1 fruit fly cellular context compared by ENCODE assay signal in the genomic region with DNA sequence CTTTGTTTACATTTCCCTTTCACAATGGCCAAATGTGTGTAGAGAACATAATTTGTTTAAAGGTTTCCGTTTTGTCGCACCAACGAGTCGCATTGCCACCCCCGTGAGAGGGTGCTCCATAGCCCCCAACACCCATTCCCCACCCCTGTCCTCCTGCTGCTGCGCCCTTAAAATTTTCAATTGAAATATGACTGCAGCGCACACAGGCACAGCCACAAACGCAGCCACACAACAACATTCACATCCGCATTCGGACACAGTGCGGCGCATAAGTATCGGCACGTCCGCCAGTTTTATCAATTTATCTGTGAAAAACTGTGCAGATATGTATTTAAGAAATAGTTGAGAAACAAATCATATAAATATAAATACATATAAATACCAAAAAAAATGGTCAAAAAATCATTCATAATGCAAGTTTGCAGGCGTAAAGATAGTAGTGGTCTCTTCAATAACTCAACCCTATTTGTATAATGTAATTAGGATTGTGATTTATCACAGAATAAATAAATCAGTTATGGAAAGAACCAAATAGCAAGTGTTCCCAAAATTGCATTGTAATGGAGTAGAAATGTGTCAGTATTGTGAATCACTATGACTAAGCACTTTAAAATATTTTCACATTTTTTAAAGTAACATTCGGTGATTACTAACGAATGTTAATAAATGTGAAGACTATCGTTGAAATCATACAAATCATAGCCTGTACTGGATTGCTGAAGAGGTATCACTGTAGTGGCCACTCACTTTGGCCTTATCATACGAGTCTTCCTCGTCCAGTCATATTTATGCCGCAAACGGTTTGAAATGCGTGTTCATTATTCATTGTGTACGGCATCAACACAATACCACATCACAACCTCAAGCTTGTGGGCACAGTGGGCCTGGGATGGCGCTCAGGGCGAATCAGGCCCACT.
A peak's percentile ranks its signal among the peaks of the same experiment; 100 is the strongest.
TF ChIP-seq lines count a peak whose summit lies in the region.

No protein-coding gene starts in this region.

TF ChIP-seq in whole organism, embryonic, 481 proteins besides CTCF, POLR2A, EP300 and RAD21 (continued from another document and continues in another):
- TF ChIP-seq HLH3B (GFP tag; IDR thresholded peaks at IDR 0.05; lab: Robert Waterston, UW) (peak; percentile 35; the same call in 1 of the 2 replicates), sens-2 (GFP tag; IDR thresholded peaks at IDR 0.05; lab: Robert Waterston, UW) (no peak), Mes4 (GFP tag; optimal IDR thresholded peaks at IDR 0.05; lab: Kevin White, UChicago) (no peak), tap (tag; optimal IDR thresholded peaks at IDR 0.05; lab: Kevin White, UChicago) (no peak), amos (GFP tag; IDR thresholded peaks at IDR 0.05; lab: Robert Waterston, UW; ENCODE audit: partially characterized antibody) (no peak), CG7786 (GFP tag; optimal IDR thresholded peaks at IDR 0.05; lab: Kevin White, UChicago) (no peak), Ada2b (GFP tag; IDR thresholded peaks at IDR 0.05; lab: Robert Waterston, UW) (no peak), so (GFP tag; IDR thresholded peaks at IDR 0.05; lab: Robert Waterston, UW) (no peak), pfk (GFP tag; optimal IDR thresholded peaks at IDR 0.05; lab: Kevin White, UChicago) (no peak), CG31441 (GFP tag; IDR thresholded peaks at IDR 0.05; lab: Robert Waterston, UW) (no peak), CG12071 (GFP tag; optimal IDR thresholded peaks at IDR 0.05; lab: Kevin White, UChicago) (no peak), CG10543 (GFP tag; optimal IDR thresholded peaks at IDR 0.05; lab: Kevin White, UChicago) (no peak), Meics (GFP tag; optimal IDR thresholded peaks at IDR 0.05; lab: Kevin White, UChicago) (peak; percentile 14), CG12219 (GFP tag; optimal IDR thresholded peaks at IDR 0.05; lab: Kevin White, UChicago) (no peak), H2.0 (GFP tag; IDR thresholded peaks at IDR 0.05; lab: Robert Waterston, UW) (no peak), CG6175 (GFP tag; IDR thresholded peaks at IDR 0.05; lab: Robert Waterston, UW) (no peak), Ptx1 (GFP tag; IDR thresholded peaks at IDR 0.05; lab: Robert Waterston, UW) (peak; percentile 33; the same call in 1 of the 2 replicates), C15 (GFP tag; IDR thresholded peaks at IDR 0.05; lab: Robert Waterston, UW) (no peak), ac (GFP tag; optimal IDR thresholded peaks at IDR 0.05; lab: Kevin White, UChicago) (no peak), shn (GFP tag; optimal IDR thresholded peaks at IDR 0.05; lab: Kevin White, UChicago) (peak; percentile 11), Sry-δ (GFP tag; optimal IDR thresholded peaks at IDR 0.05; lab: Kevin White, UChicago) (no peak), CG1647 (GFP tag; optimal IDR thresholded peaks at IDR 0.05; lab: Kevin White, UChicago) (no peak), CG2889 (GFP tag; IDR thresholded peaks at IDR 0.05; lab: Robert Waterston, UW) (no peak), wor (GFP tag; IDR thresholded peaks at IDR 0.05; lab: Robert Waterston, UW) (no peak), cato (GFP tag; optimal IDR thresholded peaks at IDR 0.05; lab: Kevin White, UChicago; ENCODE audit: borderline replicate concordance) (no peak), CG11504 (tag; optimal IDR thresholded peaks at IDR 0.05; lab: Kevin White, UChicago) (peak; percentile 38), D19A (tag; optimal IDR thresholded peaks at IDR 0.05; lab: Kevin White, UChicago) (no peak), mld (GFP tag; IDR thresholded peaks at IDR 0.05; lab: Robert Waterston, UW; ENCODE audit: partially characterized antibody) (no peak), CG8478 (optimal IDR thresholded peaks at IDR 0.05; lab: Kevin White, UChicago) (no peak), CG9932 (GFP tag; IDR thresholded peaks at IDR 0.05; lab: Robert Waterston, UW) (no peak), Kr (GFP tag; optimal IDR thresholded peaks at IDR 0.05; lab: Kevin White, UChicago) (no peak), CG10462 (GFP tag; optimal IDR thresholded peaks at IDR 0.05; lab: Kevin White, UChicago) (no peak), oc (tag; optimal IDR thresholded peaks at IDR 0.05; lab: Kevin White, UChicago) (no peak), CG13894 (tag; optimal IDR thresholded peaks at IDR 0.05; lab: Kevin White, UChicago) (no peak), CG4360 (GFP tag; IDR thresholded peaks at IDR 0.05; lab: Robert Waterston, UW) (no peak), ase (GFP tag; IDR thresholded peaks at IDR 0.05; lab: Robert Waterston, UW) (0 out of 3 replicates have a peak, but pooled peaks have one; percentile 8), maf-S (GFP tag; optimal IDR thresholded peaks at IDR 0.05; lab: Kevin White, UChicago) (no peak), otp (GFP tag; IDR thresholded peaks at IDR 0.05; lab: Robert Waterston, UW) (no peak), CG9797 (GFP tag; optimal IDR thresholded peaks at IDR 0.05; lab: Kevin White, UChicago) (no peak), Sox100B (GFP tag; optimal IDR thresholded peaks at IDR 0.05; lab: Kevin White, UChicago) (peak; percentile 14), CG1602 (GFP tag; optimal IDR thresholded peaks at IDR 0.05; lab: Kevin White, UChicago) (no peak), jumu (GFP tag; optimal IDR thresholded peaks at IDR 0.05; lab: Kevin White, UChicago) (no peak), Hey (tag; optimal IDR thresholded peaks at IDR 0.05; lab: Kevin White, UChicago) (no peak), bbx (GFP tag; IDR thresholded peaks at IDR 0.05; lab: Robert Waterston, UW; ENCODE audit: partially characterized antibody) (no peak), HmgZ (tag; optimal IDR thresholded peaks at IDR 0.05; lab: Kevin White, UChicago) (no peak), gce (GFP tag; IDR thresholded peaks at IDR 0.05; lab: Robert Waterston, UW) (no peak), CG4404 (GFP tag; IDR thresholded peaks at IDR 0.05; lab: Robert Waterston, UW) (no peak), sd (tag; optimal IDR thresholded peaks at IDR 0.05; lab: Kevin White, UChicago) (no peak), CG12942 (GFP tag; optimal IDR thresholded peaks at IDR 0.05; lab: Kevin White, UChicago) (no peak), vnd (GFP tag; IDR thresholded peaks at IDR 0.05; lab: Robert Waterston, UW; ENCODE audit: partially characterized antibody) (no peak), CG13424 (tag; optimal IDR thresholded peaks at IDR 0.05; lab: Kevin White, UChicago) (no peak), CG17385 (GFP tag; optimal IDR thresholded peaks at IDR 0.05; lab: Kevin White, UChicago) (no peak), CG18262 (tag; optimal IDR thresholded peaks at IDR 0.05; lab: Kevin White, UChicago) (peak; percentile 14), onecut (GFP tag; IDR thresholded peaks at IDR 0.05; lab: Robert Waterston, UW) (no peak), wdn (GFP tag; IDR thresholded peaks at IDR 0.05; lab: Robert Waterston, UW) (no peak), pb (GFP tag; optimal IDR thresholded peaks at IDR 0.05; lab: Kevin White, UChicago) (no peak), ssp (GFP tag; IDR thresholded peaks at IDR 0.05; lab: Robert Waterston, UW) (no peak), Hr3 (GFP tag; optimal IDR thresholded peaks at IDR 0.05; lab: Kevin White, UChicago) (no peak), pan (optimal IDR thresholded peaks at IDR 0.05; lab: Kevin White, UChicago) (no peak), pan (GFP tag; optimal IDR thresholded peaks at IDR 0.05 in 1 of 2, IDR thresholded peaks at IDR 0.05 in 1 of 2) (no peak), bigmax (GFP tag; optimal IDR thresholded peaks at IDR 0.05; lab: Kevin White, UChicago) (no peak), CG12155 (GFP tag; optimal IDR thresholded peaks at IDR 0.05; lab: Kevin White, UChicago) (no peak), Ets97D (GFP tag; optimal IDR thresholded peaks at IDR 0.05; lab: Kevin White, UChicago) (no peak), CG1603 (tag; optimal IDR thresholded peaks at IDR 0.05; lab: Kevin White, UChicago) (peak; percentile 28), Blimp-1 (GFP tag; optimal IDR thresholded peaks at IDR 0.05; lab: Kevin White, UChicago) (peak; percentile 36), CG14965 (GFP tag; optimal IDR thresholded peaks at IDR 0.05; lab: Kevin White, UChicago; ENCODE audit: borderline replicate concordance) (no peak), nmo (GFP tag; optimal IDR thresholded peaks at IDR 0.05; lab: Kevin White, UChicago) (peak; percentile 34), ranshi (GFP tag; IDR thresholded peaks at IDR 0.05; lab: Robert Waterston, UW) (no peak), unpg (GFP tag; optimal IDR thresholded peaks at IDR 0.05; lab: Kevin White, UChicago) (no peak), CG9727 (GFP tag; optimal IDR thresholded peaks at IDR 0.05; lab: Kevin White, UChicago) (no peak), Doc3 (GFP tag; IDR thresholded peaks at IDR 0.05; lab: Robert Waterston, UW; ENCODE audit: partially characterized antibody) (no peak), row (GFP tag; IDR thresholded peaks at IDR 0.05; lab: Robert Waterston, UW) (peak; percentile 53; the same call in 2 of the 3 replicates), E2f2 (GFP tag; IDR thresholded peaks at IDR 0.05; lab: Robert Waterston, UW) (no peak), TFAM (GFP tag; optimal IDR thresholded peaks at IDR 0.05; lab: Kevin White, UChicago) (no peak), wek (GFP tag; optimal IDR thresholded peaks at IDR 0.05; lab: Kevin White, UChicago) (no peak), CG15011 (GFP tag; optimal IDR thresholded peaks at IDR 0.05; lab: Kevin White, UChicago) (no peak), CG42726 (GFP tag; IDR thresholded peaks at IDR 0.05; lab: Robert Waterston, UW; ENCODE audit: partially characterized antibody) (no peak), Aef1 (GFP tag; IDR thresholded peaks at IDR 0.05; lab: Robert Waterston, UW) (no peak), h (optimal IDR thresholded peaks at IDR 0.05; lab: Kevin White, UChicago) (no peak), CG2202 (tag; optimal IDR thresholded peaks at IDR 0.05; lab: Kevin White, UChicago) (no peak), CG14050 (GFP tag; IDR thresholded peaks at IDR 0.05; lab: Robert Waterston, UW) (no peak), CG6272 (GFP tag; IDR thresholded peaks at IDR 0.05; lab: Robert Waterston, UW) (no peak), CG4328 (GFP tag; optimal IDR thresholded peaks at IDR 0.05; lab: Kevin White, UChicago) (no peak), Sin3A (optimal IDR thresholded peaks at IDR 0.05; lab: Kevin White, UChicago) (no peak), usp (GFP tag; optimal IDR thresholded peaks at IDR 0.05; lab: Kevin White, UChicago) (no peak), CG8281 (tag; optimal IDR thresholded peaks at IDR 0.05; lab: Kevin White, UChicago) (no peak), Fer2 (tag; optimal IDR thresholded peaks at IDR 0.05; lab: Kevin White, UChicago) (no peak), aop (GFP tag; IDR thresholded peaks at IDR 0.05; lab: Robert Waterston, UW) (no peak), Tbp (GFP tag; optimal IDR thresholded peaks at IDR 0.05; lab: Kevin White, UChicago) (no peak), odd (GFP tag; optimal IDR thresholded peaks at IDR 0.05; lab: Kevin White, UChicago) (peak; percentile 21), stc (GFP tag; IDR thresholded peaks at IDR 0.05; lab: Robert Waterston, UW) (0 out of 2 replicates have a peak, but pooled peaks have one; percentile 12), CG17802 (tag; optimal IDR thresholded peaks at IDR 0.05; lab: Kevin White, UChicago) (no peak), pzg (GFP tag; optimal IDR thresholded peaks at IDR 0.05; lab: Kevin White, UChicago) (no peak), crp (GFP tag; optimal IDR thresholded peaks at IDR 0.05; lab: Kevin White, UChicago) (no peak), Neu2 (GFP tag; optimal IDR thresholded peaks at IDR 0.05; lab: Kevin White, UChicago; ENCODE audit: borderline replicate concordance) (no peak), fd96Cb (tag; optimal IDR thresholded peaks at IDR 0.05; lab: Kevin White, UChicago) (no peak), CG12659 (GFP tag; optimal IDR thresholded peaks at IDR 0.05; lab: Kevin White, UChicago) (peak; percentile 6), CG17361 (GFP tag; IDR thresholded peaks at IDR 0.05; lab: Robert Waterston, UW) (peak; percentile 44; the same call in 2 of the 3 replicates), chif (GFP tag; optimal IDR thresholded peaks at IDR 0.05; lab: Kevin White, UChicago) (no peak), Asciz (GFP tag; optimal IDR thresholded peaks at IDR 0.05; lab: Kevin White, UChicago) (peak; percentile 16), Drgx (GFP tag; IDR thresholded peaks at IDR 0.05; lab: Robert Waterston, UW) (no peak; the same call in 1 of the 2 replicates), CG7987 (GFP tag; optimal IDR thresholded peaks at IDR 0.05; lab: Kevin White, UChicago) (no peak), CG2875 (GFP tag; optimal IDR thresholded peaks at IDR 0.05; lab: Kevin White, UChicago) (no peak), Hsf (GFP tag; optimal IDR thresholded peaks at IDR 0.05; lab: Kevin White, UChicago) (no peak), Oli (tag; optimal IDR thresholded peaks at IDR 0.05; lab: Kevin White, UChicago) (no peak), NFAT (GFP tag; IDR thresholded peaks at IDR 0.05; lab: Robert Waterston, UW) (no peak), CG1233 (GFP tag; optimal IDR thresholded peaks at IDR 0.05; lab: Kevin White, UChicago) (no peak), CHES-1-like (GFP tag; optimal IDR thresholded peaks at IDR 0.05; lab: Kevin White, UChicago) (no peak), dmrt99B (tag; optimal IDR thresholded peaks at IDR 0.05; lab: Kevin White, UChicago) (no peak), cwo (GFP tag; optimal IDR thresholded peaks at IDR 0.05; lab: Kevin White, UChicago) (no peak), Atf3 (GFP tag; optimal IDR thresholded peaks at IDR 0.05; lab: Kevin White, UChicago) (no peak), CG11247 (GFP tag; IDR thresholded peaks at IDR 0.05; lab: Robert Waterston, UW) (no peak), CG32532 (GFP tag; IDR thresholded peaks at IDR 0.05; lab: Robert Waterston, UW) (no peak), grau (tag; optimal IDR thresholded peaks at IDR 0.05; lab: Kevin White, UChicago) (peak; percentile 65), Nf-YC (tag; optimal IDR thresholded peaks at IDR 0.05; lab: Kevin White, UChicago) (no peak), ems (GFP tag; optimal IDR thresholded peaks at IDR 0.05; lab: Kevin White, UChicago) (no peak), CG17568 (GFP tag; optimal IDR thresholded peaks at IDR 0.05; lab: Kevin White, UChicago) (no peak), Med (GFP tag; lab: Kevin White, UChicago) (peak; percentile 80), pum (GFP tag; optimal IDR thresholded peaks at IDR 0.05; lab: Kevin White, UChicago) (no peak), CG3995 (GFP tag; optimal IDR thresholded peaks at IDR 0.05; lab: Kevin White, UChicago) (no peak), chn (GFP tag; optimal IDR thresholded peaks at IDR 0.05; lab: Kevin White, UChicago) (no peak), CG5180 (GFP tag; optimal IDR thresholded peaks at IDR 0.05; lab: Kevin White, UChicago) (peak; percentile 13), pho (GFP tag; optimal IDR thresholded peaks at IDR 0.05; lab: Kevin White, UChicago) (no peak), sc (optimal IDR thresholded peaks at IDR 0.05; lab: Kevin White, UChicago) (no peak), sc (GFP tag; optimal IDR thresholded peaks at IDR 0.05; lab: Kevin White, UChicago) (no peak), lmd (GFP tag; IDR thresholded peaks at IDR 0.05; lab: Robert Waterston, UW) (peak; percentile 19; the same call in 1 of the 2 replicates)
